Comparison of ENCODE assay signal across 1 fruit fly cellular context in the genomic region with DNA sequence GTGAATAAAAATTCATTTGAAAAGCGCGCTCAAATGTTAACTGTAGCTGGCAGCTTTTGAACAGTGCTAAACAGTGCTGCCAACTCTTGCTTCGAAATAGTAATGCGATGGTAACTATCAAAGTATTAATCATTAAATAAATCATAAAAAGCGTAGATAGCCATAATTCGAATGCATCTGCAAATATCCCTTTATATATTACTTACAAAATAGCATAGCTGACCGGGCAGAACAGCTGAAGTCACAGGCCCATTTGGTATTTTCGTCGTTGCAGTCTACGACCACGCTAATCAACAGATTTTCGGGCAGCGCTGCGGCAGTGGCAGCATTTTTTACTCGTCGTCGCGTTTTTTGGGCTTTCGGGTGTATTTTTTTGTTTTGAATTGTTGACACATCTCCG.
TF ChIP-seq lines count a peak whose summit lies in the region.

A gene (plus strand): TSS at position 290 of the 400 bp plus-strand sequence.

TF ChIP-seq in whole organism, embryonic, 481 proteins besides CTCF, POLR2A, EP300 and RAD21 (continued from another document and continues in another):
- no peak for TF ChIP-seq gt (GFP tag; IDR thresholded peaks at IDR 0.05; lab: Robert Waterston, UW)
- TF ChIP-seq CG2712 (tag; optimal IDR thresholded peaks at IDR 0.05; lab: Kevin White, UChicago), result peak; percentile 60
- no peak for TF ChIP-seq jing (GFP tag; optimal IDR thresholded peaks at IDR 0.05; lab: Kevin White, UChicago)
- no peak for TF ChIP-seq danr (GFP tag; IDR thresholded peaks at IDR 0.05; lab: Robert Waterston, UW)
- TF ChIP-seq CG7928 (GFP tag; optimal IDR thresholded peaks at IDR 0.05; lab: Kevin White, UChicago), result peak; percentile 42
- TF ChIP-seq wdn (GFP tag; IDR thresholded peaks at IDR 0.05; lab: Robert Waterston, UW), result no peak
- no peak for TF ChIP-seq CG10462 (GFP tag; optimal IDR thresholded peaks at IDR 0.05; lab: Kevin White, UChicago)
- TF ChIP-seq knrl (GFP tag; IDR thresholded peaks at IDR 0.05; lab: Robert Waterston, UW; ENCODE audit: partially characterized antibody), result peak; percentile 57; the same call in 2 of the 3 replicates
- no peak for TF ChIP-seq cg (GFP tag; optimal IDR thresholded peaks at IDR 0.05; lab: Kevin White, UChicago)
- peak; percentile 27 for TF ChIP-seq Dad (GFP tag; optimal IDR thresholded peaks at IDR 0.05; lab: Kevin White, UChicago)
- no peak for TF ChIP-seq fd64A (GFP tag; optimal IDR thresholded peaks at IDR 0.05; lab: Kevin White, UChicago)
- TF ChIP-seq nerfin-2 (GFP tag; IDR thresholded peaks at IDR 0.05; lab: Robert Waterston, UW; ENCODE audit: partially characterized antibody), result no peak
- no peak for TF ChIP-seq Sox102F (GFP tag; optimal IDR thresholded peaks at IDR 0.05; lab: Kevin White, UChicago)
- TF ChIP-seq seq (GFP tag; IDR thresholded peaks at IDR 0.05; lab: Robert Waterston, UW), result no peak
- TF ChIP-seq CG10209 (GFP tag; optimal IDR thresholded peaks at IDR 0.05; lab: Kevin White, UChicago), result peak; percentile 11
- peak; percentile 12 for TF ChIP-seq scrt (GFP tag; optimal IDR thresholded peaks at IDR 0.05; lab: Kevin White, UChicago)
- peak; percentile 80 for TF ChIP-seq HmgZ (tag; optimal IDR thresholded peaks at IDR 0.05; lab: Kevin White, UChicago)
- TF ChIP-seq CG43689 (GFP tag; IDR thresholded peaks at IDR 0.05; lab: Robert Waterston, UW), result no peak
- TF ChIP-seq unpg (GFP tag; optimal IDR thresholded peaks at IDR 0.05; lab: Kevin White, UChicago), result no peak
- peak; percentile 43; the same call in 1 of the 2 replicates for TF ChIP-seq Bgb (GFP tag; IDR thresholded peaks at IDR 0.05; lab: Robert Waterston, UW; ENCODE audit: partially characterized antibody)
- TF ChIP-seq Eip74EF (GFP tag; optimal IDR thresholded peaks at IDR 0.05; lab: Kevin White, UChicago), result no peak
- TF ChIP-seq Sry-β (GFP tag; optimal IDR thresholded peaks at IDR 0.05; lab: Kevin White, UChicago), result peak; percentile 49
- no peak for TF ChIP-seq bigmax (GFP tag; optimal IDR thresholded peaks at IDR 0.05; lab: Kevin White, UChicago)
- no peak for TF ChIP-seq CG5953 (GFP tag; IDR thresholded peaks at IDR 0.05; lab: Robert Waterston, UW)
- TF ChIP-seq CG11093 (GFP tag; IDR thresholded peaks at IDR 0.05; lab: Robert Waterston, UW), result no peak
- TF ChIP-seq bab2 (GFP tag; optimal IDR thresholded peaks at IDR 0.05; lab: Kevin White, UChicago), result peak; percentile 37
- TF ChIP-seq CG4360 (GFP tag; IDR thresholded peaks at IDR 0.05; lab: Robert Waterston, UW), result no peak
- peak; percentile 61; the same call in 2 of the 3 replicates for TF ChIP-seq CG17361 (GFP tag; IDR thresholded peaks at IDR 0.05; lab: Robert Waterston, UW)
- no peak for TF ChIP-seq schlank (tag; optimal IDR thresholded peaks at IDR 0.05; lab: Kevin White, UChicago)
- TF ChIP-seq H15 (GFP tag; IDR thresholded peaks at IDR 0.05; lab: Robert Waterston, UW), result no peak
- TF ChIP-seq CG2129 (GFP tag; IDR thresholded peaks at IDR 0.05; lab: Robert Waterston, UW; ENCODE audit: partially characterized antibody), result no peak
- no peak for TF ChIP-seq dmrt11E (tag; optimal IDR thresholded peaks at IDR 0.05; lab: Kevin White, UChicago)
- TF ChIP-seq CG17829 (tag; optimal IDR thresholded peaks at IDR 0.05; lab: Kevin White, UChicago), result peak; percentile 69
- no peak for TF ChIP-seq Hmx (GFP tag; optimal IDR thresholded peaks at IDR 0.05; lab: Kevin White, UChicago)
- TF ChIP-seq br (optimal IDR thresholded peaks at IDR 0.05; lab: Kevin White, UChicago), result no peak
- peak; percentile 62 for TF ChIP-seq dm (GFP tag; optimal IDR thresholded peaks at IDR 0.05; lab: Kevin White, UChicago)
- no peak for TF ChIP-seq CG2202 (tag; optimal IDR thresholded peaks at IDR 0.05; lab: Kevin White, UChicago)
- no peak for TF ChIP-seq CG1529 (GFP tag; optimal IDR thresholded peaks at IDR 0.05; lab: Kevin White, UChicago)
- TF ChIP-seq tap (tag; optimal IDR thresholded peaks at IDR 0.05; lab: Kevin White, UChicago), result no peak
- TF ChIP-seq CG17612 (GFP tag; IDR thresholded peaks at IDR 0.05; lab: Robert Waterston, UW), result no peak
- TF ChIP-seq CG10543 (GFP tag; optimal IDR thresholded peaks at IDR 0.05; lab: Kevin White, UChicago), result peak; percentile 48
- peak; percentile 20 for TF ChIP-seq Meics (GFP tag; optimal IDR thresholded peaks at IDR 0.05; lab: Kevin White, UChicago)
- no peak for TF ChIP-seq usp (GFP tag; optimal IDR thresholded peaks at IDR 0.05; lab: Kevin White, UChicago)
- TF ChIP-seq stc (GFP tag; IDR thresholded peaks at IDR 0.05; lab: Robert Waterston, UW), result no peak
- TF ChIP-seq lmd (GFP tag; IDR thresholded peaks at IDR 0.05; lab: Robert Waterston, UW), result no peak
- TF ChIP-seq CG8359 (GFP tag; optimal IDR thresholded peaks at IDR 0.05; lab: Kevin White, UChicago; ENCODE audit: borderline replicate concordance), result no peak
- no peak for TF ChIP-seq CG31224 (GFP tag; IDR thresholded peaks at IDR 0.05; lab: Robert Waterston, UW)
- TF ChIP-seq CG10565 (GFP tag; optimal IDR thresholded peaks at IDR 0.05; lab: Kevin White, UChicago), result no peak
- TF ChIP-seq Max (GFP tag; optimal IDR thresholded peaks at IDR 0.05; lab: Kevin White, UChicago), result peak; percentile 65
- TF ChIP-seq pita (GFP tag; optimal IDR thresholded peaks at IDR 0.05; lab: Kevin White, UChicago), result no peak
- peak; percentile 72 for TF ChIP-seq Hmr (GFP tag; optimal IDR thresholded peaks at IDR 0.05; lab: Kevin White, UChicago)
- TF ChIP-seq CG7556 (GFP tag; optimal IDR thresholded peaks at IDR 0.05; lab: Kevin White, UChicago), result peak; percentile 43
- TF ChIP-seq Doc2 (GFP tag; IDR thresholded peaks at IDR 0.05; lab: Robert Waterston, UW), result no peak
- TF ChIP-seq Hsf (GFP tag; optimal IDR thresholded peaks at IDR 0.05; lab: Kevin White, UChicago), result peak; percentile 63
- peak; percentile 45 for TF ChIP-seq Fer3 (tag; optimal IDR thresholded peaks at IDR 0.05; lab: Kevin White, UChicago)
- no peak for TF ChIP-seq CG17385 (GFP tag; optimal IDR thresholded peaks at IDR 0.05; lab: Kevin White, UChicago)
- peak; percentile 70 for TF ChIP-seq CG2120 (GFP tag; optimal IDR thresholded peaks at IDR 0.05; lab: Kevin White, UChicago)
- TF ChIP-seq CG11695 (GFP tag; IDR thresholded peaks at IDR 0.05; lab: Robert Waterston, UW), result 0 out of 3 replicates have a peak, but pooled peaks have one; percentile 20
- no peak for TF ChIP-seq sr (GFP tag; IDR thresholded peaks at IDR 0.05; lab: Robert Waterston, UW)
- peak; percentile 42 for TF ChIP-seq Dek (tag; optimal IDR thresholded peaks at IDR 0.05; lab: Kevin White, UChicago)
- TF ChIP-seq slp2 (GFP tag; optimal IDR thresholded peaks at IDR 0.05; lab: Kevin White, UChicago), result peak; percentile 2
- no peak for TF ChIP-seq Hr39 (optimal IDR thresholded peaks at IDR 0.05; lab: Kevin White, UChicago)
- no peak for TF ChIP-seq Hey (tag; optimal IDR thresholded peaks at IDR 0.05; lab: Kevin White, UChicago)
- TF ChIP-seq Asciz (GFP tag; optimal IDR thresholded peaks at IDR 0.05; lab: Kevin White, UChicago), result no peak
- TF ChIP-seq CG13287 (GFP tag; IDR thresholded peaks at IDR 0.05; lab: Robert Waterston, UW; ENCODE audit: partially characterized antibody), result peak; percentile 44
- no peak for TF ChIP-seq Drgx (GFP tag; IDR thresholded peaks at IDR 0.05; lab: Robert Waterston, UW)
- no peak for TF ChIP-seq Hr78 (GFP tag; optimal IDR thresholded peaks at IDR 0.05; lab: Kevin White, UChicago)
- peak; percentile 58 for TF ChIP-seq grau (tag; optimal IDR thresholded peaks at IDR 0.05; lab: Kevin White, UChicago)
- TF ChIP-seq Abd-B (GFP tag; optimal IDR thresholded peaks at IDR 0.05; lab: Kevin White, UChicago), result peak; percentile 49
- TF ChIP-seq sc (optimal IDR thresholded peaks at IDR 0.05; lab: Kevin White, UChicago), result no peak
- TF ChIP-seq sc (GFP tag; optimal IDR thresholded peaks at IDR 0.05; lab: Kevin White, UChicago), result no peak
- no peak for TF ChIP-seq pros (GFP tag; optimal IDR thresholded peaks at IDR 0.05; lab: Kevin White, UChicago)
- no peak; the same call in 2 of the 3 replicates for TF ChIP-seq zen2 (GFP tag; IDR thresholded peaks at IDR 0.05; lab: Robert Waterston, UW; ENCODE audit: partially characterized antibody)
- peak; percentile 50 for TF ChIP-seq CG1647 (GFP tag; optimal IDR thresholded peaks at IDR 0.05; lab: Kevin White, UChicago)
- TF ChIP-seq CG17912 (GFP tag; optimal IDR thresholded peaks at IDR 0.05; lab: Kevin White, UChicago), result no peak
- TF ChIP-seq CG11085 (GFP tag; IDR thresholded peaks at IDR 0.05; lab: Robert Waterston, UW), result peak; percentile 56; the same call in 1 of the 2 replicates
- peak; percentile 25 for TF ChIP-seq gcm (GFP tag; optimal IDR thresholded peaks at IDR 0.05; lab: Kevin White, UChicago)
- TF ChIP-seq cwo (GFP tag; optimal IDR thresholded peaks at IDR 0.05; lab: Kevin White, UChicago), result peak; percentile 23
- TF ChIP-seq en (GFP tag; optimal IDR thresholded peaks at IDR 0.05; lab: Kevin White, UChicago), result no peak
- TF ChIP-seq Sox100B (GFP tag; optimal IDR thresholded peaks at IDR 0.05; lab: Kevin White, UChicago), result no peak
- TF ChIP-seq Antp (GFP tag; optimal IDR thresholded peaks at IDR 0.05; lab: Kevin White, UChicago), result peak; percentile 42
- TF ChIP-seq Doc3 (GFP tag; IDR thresholded peaks at IDR 0.05; lab: Robert Waterston, UW; ENCODE audit: partially characterized antibody), result no peak
- TF ChIP-seq abd-A (tag; optimal IDR thresholded peaks at IDR 0.05; lab: Kevin White, UChicago), result peak; percentile 13
- TF ChIP-seq GATAe (GFP tag; conservative IDR thresholded peaks at IDR 0.05; lab: Robert Waterston, UW), result no peak
- TF ChIP-seq Pdp1 (GFP tag; optimal IDR thresholded peaks at IDR 0.05; lab: Kevin White, UChicago), result peak; percentile 50 to 67
- TF ChIP-seq p53 (GFP tag; optimal IDR thresholded peaks at IDR 0.05; lab: Kevin White, UChicago), result no peak
- no peak for TF ChIP-seq chinmo (GFP tag; IDR thresholded peaks at IDR 0.05; lab: Robert Waterston, UW; ENCODE audit: partially characterized antibody)
- TF ChIP-seq Trl (optimal IDR thresholded peaks at IDR 0.05; lab: Kevin White, UChicago), result no peak
- no peak for TF ChIP-seq Trl (GFP tag; optimal IDR thresholded peaks at IDR 0.05; lab: Kevin White, UChicago)
- no peak for TF ChIP-seq peb (GFP tag; IDR thresholded peaks at IDR 0.05; lab: Robert Waterston, UW)
- peak; percentile 16 for TF ChIP-seq Jarid2 (GFP tag; optimal IDR thresholded peaks at IDR 0.05; lab: Kevin White, UChicago)
- TF ChIP-seq D (optimal IDR thresholded peaks at IDR 0.05; lab: Kevin White, UChicago), result no peak
- TF ChIP-seq D (GFP tag; optimal IDR thresholded peaks at IDR 0.05; lab: Kevin White, UChicago), result no peak
- no peak for TF ChIP-seq CG12071 (GFP tag; optimal IDR thresholded peaks at IDR 0.05; lab: Kevin White, UChicago)
- no peak for TF ChIP-seq vnd (GFP tag; IDR thresholded peaks at IDR 0.05; lab: Robert Waterston, UW; ENCODE audit: partially characterized antibody)
- peak; percentile 17 for TF ChIP-seq CG17568 (GFP tag; optimal IDR thresholded peaks at IDR 0.05; lab: Kevin White, UChicago)
- TF ChIP-seq ab (GFP tag; optimal IDR thresholded peaks at IDR 0.05; lab: Kevin White, UChicago), result no peak
- TF ChIP-seq bcd (GFP tag; optimal IDR thresholded peaks at IDR 0.05; lab: Kevin White, UChicago), result peak; percentile 39
- no peak for TF ChIP-seq Fer2 (tag; optimal IDR thresholded peaks at IDR 0.05; lab: Kevin White, UChicago)
- peak; percentile 46 for TF ChIP-seq MESR4 (GFP tag; optimal IDR thresholded peaks at IDR 0.05; lab: Kevin White, UChicago)
- TF ChIP-seq Bdp1 (GFP tag; optimal IDR thresholded peaks at IDR 0.05; lab: Kevin White, UChicago), result peak; percentile 10
- no peak for TF ChIP-seq CG16779 (GFP tag; IDR thresholded peaks at IDR 0.05; lab: Robert Waterston, UW)
- no peak for TF ChIP-seq onecut (GFP tag; IDR thresholded peaks at IDR 0.05; lab: Robert Waterston, UW)
- no peak for TF ChIP-seq CG14050 (GFP tag; IDR thresholded peaks at IDR 0.05; lab: Robert Waterston, UW)
- TF ChIP-seq NFAT (GFP tag; IDR thresholded peaks at IDR 0.05; lab: Robert Waterston, UW), result 0 out of 2 replicates have a peak, but pooled peaks have one; percentile 29
- TF ChIP-seq esg (GFP tag; conservative IDR thresholded peaks at IDR 0.05; lab: Robert Waterston, UW), result no peak
- TF ChIP-seq Ravus (GFP tag; IDR thresholded peaks at IDR 0.05; lab: Robert Waterston, UW), result no peak
- peak; percentile 69 for TF ChIP-seq CoRest (tag; optimal IDR thresholded peaks at IDR 0.05; lab: Kevin White, UChicago)
- TF ChIP-seq Lhr (GFP tag; optimal IDR thresholded peaks at IDR 0.05; lab: Kevin White, UChicago), result peak; percentile 75
- peak; percentile 6 for TF ChIP-seq Nf-YB (GFP tag; optimal IDR thresholded peaks at IDR 0.05; lab: Kevin White, UChicago)
- peak; percentile 68 for TF ChIP-seq phol (tag; optimal IDR thresholded peaks at IDR 0.05; lab: Kevin White, UChicago)
- TF ChIP-seq CG10959 (GFP tag; IDR thresholded peaks at IDR 0.05; lab: Robert Waterston, UW), result no peak
- TF ChIP-seq pzg (GFP tag; optimal IDR thresholded peaks at IDR 0.05; lab: Kevin White, UChicago), result peak; percentile 96
- TF ChIP-seq CHES-1-like (GFP tag; optimal IDR thresholded peaks at IDR 0.05; lab: Kevin White, UChicago), result peak; percentile 59
- TF ChIP-seq da (GFP tag; optimal IDR thresholded peaks at IDR 0.05; lab: Kevin White, UChicago), result no peak
- no peak for TF ChIP-seq NfI (GFP tag; optimal IDR thresholded peaks at IDR 0.05; lab: Kevin White, UChicago)
- TF ChIP-seq gfzf (GFP tag; optimal IDR thresholded peaks at IDR 0.05; lab: Kevin White, UChicago), result peak; percentile 93
- no peak for TF ChIP-seq aop (GFP tag; IDR thresholded peaks at IDR 0.05; lab: Robert Waterston, UW)
- TF ChIP-seq Neu2 (GFP tag; optimal IDR thresholded peaks at IDR 0.05; lab: Kevin White, UChicago; ENCODE audit: borderline replicate concordance), result no peak
- no peak for TF ChIP-seq CG6765 (GFP tag; optimal IDR thresholded peaks at IDR 0.05; lab: Kevin White, UChicago)
- TF ChIP-seq CG15514 (GFP tag; optimal IDR thresholded peaks at IDR 0.05; lab: Kevin White, UChicago), result peak; percentile 88
- no peak for TF ChIP-seq Kr (GFP tag; optimal IDR thresholded peaks at IDR 0.05; lab: Kevin White, UChicago)
- TF ChIP-seq kah (GFP tag; optimal IDR thresholded peaks at IDR 0.05; lab: Kevin White, UChicago), result no peak
- no peak for TF ChIP-seq CG4707 (GFP tag; optimal IDR thresholded peaks at IDR 0.05; lab: Kevin White, UChicago)
- no peak for TF ChIP-seq CG31388 (GFP tag; optimal IDR thresholded peaks at IDR 0.05; lab: Kevin White, UChicago)
- no peak for TF ChIP-seq prd (optimal IDR thresholded peaks at IDR 0.05; lab: Kevin White, UChicago)
- TF ChIP-seq prd (GFP tag; IDR thresholded peaks at IDR 0.05; lab: Robert Waterston, UW), result peak; percentile 33; the same call in 1 of the 3 replicates
- TF ChIP-seq sima (GFP tag; optimal IDR thresholded peaks at IDR 0.05; lab: Kevin White, UChicago), result no peak
- TF ChIP-seq CG7839 (tag; optimal IDR thresholded peaks at IDR 0.05; lab: Kevin White, UChicago), result peak; percentile 41
